Fruit fly (Drosophila melanogaster) whole organism, adult: ENCODE results near the gene glob2.

Experiments used
- CG11617 ChIP-seq: fragments of 200-800 bp; sonication (Bioruptor generic); optimal IDR thresholded peaks from 2 replicates; lab custom pipeline; 2017; ENCODE audit warnings: mild to moderate bottlenecking, missing biosample characterization, missing genetic modification reagents, missing genetic modification characterization
- CG12768 ChIP-seq: fragments of 200-800 bp; sonication (Bioruptor generic); optimal IDR thresholded peaks from 2 replicates; lab custom pipeline; 2017; ENCODE audit warnings: missing biosample characterization, missing genetic modification characterization, mild to moderate bottlenecking, moderate library complexity, missing genetic modification reagents
- CG14711 ChIP-seq: fragments of 200-800 bp; sonication (Bioruptor generic); optimal IDR thresholded peaks from 2 replicates; lab custom pipeline; 2018; ENCODE audit warnings: missing biosample characterization, mild to moderate bottlenecking, missing genetic modification characterization, moderate library complexity
- CG1620 ChIP-seq: fragments of 200-800 bp; sonication (Bioruptor generic); optimal IDR thresholded peaks from 2 replicates; lab custom pipeline; 2016; ENCODE audit warnings: missing biosample characterization, missing genetic modification characterization
- CG33017 ChIP-seq: fragments of 200-800 bp; sonication (Bioruptor generic); optimal IDR thresholded peaks from 2 replicates; lab custom pipeline; 2018; ENCODE audit warnings: missing biosample characterization, mild to moderate bottlenecking, missing genetic modification characterization, moderate library complexity
- CG5204 ChIP-seq: fragments of 200-800 bp; sonication (Bioruptor generic); optimal IDR thresholded peaks from 2 replicates; lab custom pipeline; 2016; ENCODE audit warnings: missing biosample characterization, missing genetic modification characterization
- CG7045 ChIP-seq: fragments of 200-800 bp; sonication (Bioruptor generic); optimal IDR thresholded peaks from 2 replicates; lab custom pipeline; 2017; ENCODE audit warnings: missing biosample characterization, mild to moderate bottlenecking, missing genetic modification characterization
- CG7101 ChIP-seq: fragments of 200-800 bp; sonication (Bioruptor generic); optimal IDR thresholded peaks from 2 replicates; lab custom pipeline; 2018; ENCODE audit warnings: missing biosample characterization, mild to moderate bottlenecking, missing genetic modification characterization, moderate library complexity
- Clk ChIP-seq: fragments of 200-800 bp; sonication (Bioruptor generic); optimal IDR thresholded peaks from 2 replicates; lab custom pipeline; 2017; ENCODE audit warnings: missing biosample characterization, missing genetic modification characterization
- Crg-1 ChIP-seq: fragments of 200-800 bp; sonication (Bioruptor generic); optimal IDR thresholded peaks from 2 replicates; lab custom pipeline; 2016; ENCODE audit warnings: missing biosample characterization, missing genetic modification characterization
- Hr96 ChIP-seq: fragments of 200-800 bp; sonication (Bioruptor generic); optimal IDR thresholded peaks from 2 replicates; lab custom pipeline; 2016; ENCODE audit warnings: missing biosample characterization, missing genetic modification characterization
- Mnt ChIP-seq: fragments of 200-800 bp; sonication (Bioruptor generic); optimal IDR thresholded peaks from 2 replicates; lab custom pipeline; 2016; ENCODE audit warnings: missing biosample characterization, mild to moderate bottlenecking, missing genetic modification characterization
- bab1 ChIP-seq: fragments of 200-800 bp; sonication (Bioruptor generic); optimal IDR thresholded peaks from 3 replicates; lab custom pipeline; 2019; ENCODE audit warnings: missing biosample characterization, mild to moderate bottlenecking, missing genetic modification characterization, moderate library complexity
- cic ChIP-seq: fragments of 200-800 bp; sonication (Bioruptor generic); optimal IDR thresholded peaks from 2 replicates; lab custom pipeline; 2017; ENCODE audit warnings: missing biosample characterization, mild to moderate bottlenecking, missing genetic modification characterization, moderate library complexity
- cnc ChIP-seq, 2 experiments: fragments of >200 bp; optimal IDR thresholded peaks; 2 replicates each; lab custom pipeline; 2017
- kay ChIP-seq: fragments of 200-800 bp; sonication (Bioruptor generic); peaks from one replicate; lab custom pipeline; 2016; ENCODE audit warnings: missing biosample characterization, missing genetic modification characterization, borderline replicate concordance
- ovo ChIP-seq: fragments of 200-800 bp; sonication (Bioruptor generic); optimal IDR thresholded peaks from 2 replicates; lab custom pipeline; 2016; ENCODE audit warnings: missing biosample characterization, missing genetic modification characterization
- pad ChIP-seq: fragments of 200-800 bp; sonication (Bioruptor generic); optimal IDR thresholded peaks from 3 replicates; lab custom pipeline; 2017; ENCODE audit warnings: missing biosample characterization, missing genetic modification characterization, mild to moderate bottlenecking, moderate library complexity, missing genetic modification reagents
- tj ChIP-seq: fragments of 200-800 bp; sonication (Bioruptor generic); optimal IDR thresholded peaks from 3 replicates; lab custom pipeline; 2017; ENCODE audit warnings: missing biosample characterization, mild to moderate bottlenecking, missing genetic modification characterization, moderate library complexity
- toe ChIP-seq: fragments of 200-800 bp; sonication (Bioruptor generic); optimal IDR thresholded peaks from 2 replicates; lab custom pipeline; 2016; ENCODE audit warnings: missing biosample characterization, missing genetic modification characterization

The glob2 gene

dm6 chr3R:6608814-6609213 is at the start of gene glob2:
Gene glob2 (minus strand): TSS chr3R:6608914.
- TF ChIP-seq CG7101 (tag; lab: Kevin White, UChicago) (no peak), Clk (GFP tag; lab: Kevin White, UChicago) (no peak), CG7045 (GFP tag; lab: Kevin White, UChicago) (no peak), cic (GFP tag; lab: Kevin White, UChicago) (no peak), pad (GFP tag; lab: Kevin White, UChicago) (no peak), kay (no peak), CG12768 (GFP tag; lab: Kevin White, UChicago) (no peak), CG33017 (tag; lab: Kevin White, UChicago) (no peak), CG14711 (tag; lab: Kevin White, UChicago) (no peak), Hr96 (GFP tag; lab: Kevin White, UChicago) (no peak), CG11617 (no peak), tj (GFP tag; lab: Kevin White, UChicago) (no peak), toe (GFP tag; lab: Kevin White, UChicago) (no peak), ovo (no peak), CG5204 (GFP tag; lab: Kevin White, UChicago) (no peak)

dm6 chr3R:6657278-6658246 is 48.8 kb upstream of the glob2 start, which contains the start of the genes CG1307 and twr:
Gene CG1307 (minus strand): TSS chr3R:6657442.
Gene twr (plus strand): TSS chr3R:6657882.
- TF ChIP-seq CG7045 (GFP tag; lab: Kevin White, UChicago) (no peak), CG12768 (GFP tag; lab: Kevin White, UChicago) (no peak), bab1 (GFP tag; lab: Kevin White, UChicago) (no peak), CG7101 (tag; lab: Kevin White, UChicago) (no peak), ovo (peak; percentile 78), Hr96 (GFP tag; lab: Kevin White, UChicago) (no peak), CG33017 (tag; lab: Kevin White, UChicago) (no peak), CG1620 (no peak), cnc (optimal IDR thresholded peaks at IDR 0.05; lab: Kevin White, UChicago) (no peak), Mnt (GFP tag; lab: Kevin White, UChicago) (no peak), Clk (GFP tag; lab: Kevin White, UChicago) (no peak), Crg-1 (no peak), CG5204 (GFP tag; lab: Kevin White, UChicago) (peak; percentile 8), pad (GFP tag; lab: Kevin White, UChicago) (no peak), cic (GFP tag; lab: Kevin White, UChicago) (no peak), tj (GFP tag; lab: Kevin White, UChicago) (no peak), toe (GFP tag; lab: Kevin White, UChicago) (peak; percentile 16), CG14711 (tag; lab: Kevin White, UChicago) (no peak), CG11617 (peak; percentile 26), kay (no peak)

DNA sequence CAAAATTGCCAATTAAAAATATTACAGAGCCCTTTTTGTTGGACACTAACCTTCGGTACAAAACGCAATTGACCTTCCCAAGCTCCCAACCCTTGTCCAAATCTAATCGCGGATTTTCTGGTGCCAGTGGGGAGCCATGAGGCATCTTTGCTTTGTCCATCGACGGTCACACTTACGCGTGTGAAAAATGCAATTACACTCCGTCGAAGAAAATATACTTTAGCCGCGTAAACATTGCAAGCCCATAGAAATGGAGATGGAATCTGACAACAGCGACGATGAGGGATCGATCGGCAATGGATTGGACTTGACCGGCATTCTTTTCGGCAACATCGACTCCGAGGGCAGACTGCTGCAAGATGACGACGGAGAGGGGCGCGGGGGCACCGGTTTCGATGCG is 38.0 kb upstream of the glob2 start, which contains the start of gene Taf1:
Taf1 (plus strand) TSS at position 150 of the 400 bp plus-strand sequence.
- peak; percentile 20 for TF ChIP-seq Hr96 (GFP tag; lab: Kevin White, UChicago)
- no peak for TF ChIP-seq CG7045 (GFP tag; lab: Kevin White, UChicago)
- no peak for TF ChIP-seq CG33017 (tag; lab: Kevin White, UChicago)
- no peak for TF ChIP-seq CG5204 (GFP tag; lab: Kevin White, UChicago)
- TF ChIP-seq CG14711 (tag; lab: Kevin White, UChicago): no peak
- no peak for TF ChIP-seq CG11617
- peak; percentile 20 for TF ChIP-seq Mnt (GFP tag; lab: Kevin White, UChicago)
- TF ChIP-seq bab1 (GFP tag; lab: Kevin White, UChicago): peak; percentile 17
- TF ChIP-seq Crg-1: no peak
- no peak for TF ChIP-seq ovo
- TF ChIP-seq CG12768 (GFP tag; lab: Kevin White, UChicago): peak; percentile 39
- peak; percentile 60 for TF ChIP-seq toe (GFP tag; lab: Kevin White, UChicago)
- TF ChIP-seq cnc (optimal IDR thresholded peaks at IDR 0.05; lab: Kevin White, UChicago): no peak
- TF ChIP-seq cic (GFP tag; lab: Kevin White, UChicago): no peak
- no peak for TF ChIP-seq CG1620
- TF ChIP-seq Clk (GFP tag; lab: Kevin White, UChicago): no peak
- no peak for TF ChIP-seq kay
- TF ChIP-seq tj (GFP tag; lab: Kevin White, UChicago): no peak
- no peak for TF ChIP-seq CG7101 (tag; lab: Kevin White, UChicago)
- TF ChIP-seq pad (GFP tag; lab: Kevin White, UChicago): no peak

DNA sequence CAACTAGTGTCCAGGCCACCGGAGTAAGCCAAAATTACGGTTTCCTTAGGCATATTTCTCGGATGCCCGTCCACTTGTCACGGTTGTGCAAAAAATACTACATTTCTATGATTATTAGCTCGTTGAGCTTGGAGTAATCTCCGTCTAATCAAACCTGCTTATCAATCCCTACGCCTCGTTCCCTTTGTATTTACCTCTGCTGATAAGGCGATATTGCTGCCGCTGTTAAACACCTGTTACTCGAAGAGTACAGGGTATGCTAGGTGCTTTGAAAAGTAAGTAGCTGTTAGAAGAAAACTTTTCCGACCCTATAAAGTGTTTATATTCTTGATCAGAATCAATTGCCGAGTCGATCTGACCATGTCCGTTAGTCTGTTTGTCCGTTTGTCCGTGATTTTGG is 35.6 kb upstream of the glob2 start, which contains the start of gene Ass:
Ass (minus strand) TSS at position 101 of the 400 bp plus-strand sequence.
- no peak for TF ChIP-seq Clk (GFP tag; lab: Kevin White, UChicago)
- TF ChIP-seq CG11617: no peak
- peak; percentile 34 for TF ChIP-seq cic (GFP tag; lab: Kevin White, UChicago)

- TF ChIP-seq CG14711 (tag; lab: Kevin White, UChicago) (no peak), cnc (optimal IDR thresholded peaks at IDR 0.05; lab: Kevin White, UChicago) (no peak), pad (GFP tag; lab: Kevin White, UChicago) (no peak), ovo (no peak), CG11617 (no peak), CG12768 (GFP tag; lab: Kevin White, UChicago) (no peak), CG33017 (tag; lab: Kevin White, UChicago) (no peak), Hr96 (GFP tag; lab: Kevin White, UChicago) (no peak), CG5204 (GFP tag; lab: Kevin White, UChicago) (no peak), Mnt (GFP tag; lab: Kevin White, UChicago) (no peak), CG1620 (no peak), bab1 (GFP tag; lab: Kevin White, UChicago) (no peak), cic (GFP tag; lab: Kevin White, UChicago) (no peak), kay (no peak), toe (GFP tag; lab: Kevin White, UChicago) (no peak), CG7045 (GFP tag; lab: Kevin White, UChicago) (no peak), Clk (GFP tag; lab: Kevin White, UChicago) (no peak), Crg-1 (no peak), CG7101 (tag; lab: Kevin White, UChicago) (no peak)
These were observed 32.2 kb upstream of the glob2 start, which contains the start of gene CG31286 for dm6 chr3R:6640932-6641331. Gene CG31286 (plus strand): TSS chr3R:6641232.
